Worm (Caenorhabditis elegans) whole organism, midembryonic: Measurements from ENCODE around the gene C16A3.2.
A peak's percentile ranks its signal among the peaks of the same experiment; 100 is the strongest.

Experiments used
- T22C8.4 ChIP-seq: fragments of 200-800 bp; sonication (Bioruptor generic); IDR thresholded peaks from 2 replicates; pipeline ENCODE4 v1.3.6; 2022; ENCODE audit warnings: missing genetic modification characterization, missing compliant biosample characterization
- cog-1 ChIP-seq: sonication (generic microtip); optimal IDR thresholded peaks from 2 replicates; lab custom pipeline; 2016; ENCODE audit warnings: missing genetic modification characterization, missing compliant biosample characterization
- flt-1 ChIP-seq: fragments of 200-800 bp; sonication (Bioruptor generic); IDR thresholded peaks from 2 replicates; pipeline ENCODE4 v1.3.6; 2022; ENCODE audit warnings: missing genetic modification characterization, missing compliant biosample characterization
- klf-2 ChIP-seq: fragments of 200-800 bp; sonication (Bioruptor generic); conservative IDR thresholded peaks from 2 replicates; pipeline ENCODE4 v1.3.6; 2022; ENCODE audit warnings: missing genetic modification reagents, missing genetic modification characterization, missing compliant biosample characterization
- med-1 ChIP-seq: sonication (generic microtip); optimal IDR thresholded peaks from 2 replicates; lab custom pipeline; 2017; ENCODE audit warnings: missing genetic modification characterization, mild to moderate bottlenecking, missing compliant biosample characterization, antibody characterized with exemption, missing genetic modification reagents; ENCODE audit not compliant: insufficient read depth
- ref-1 ChIP-seq: fragments of 200-800 bp; sonication (Bioruptor generic); conservative IDR thresholded peaks from 2 replicates; pipeline ENCODE4 v1.3.6; 2022; ENCODE audit warnings: missing genetic modification reagents, missing genetic modification characterization, missing compliant biosample characterization
- tab-1 ChIP-seq: fragments of 200-800 bp; sonication (Bioruptor generic); IDR thresholded peaks from 2 replicates; pipeline ENCODE4 v1.3.6; 2022; ENCODE audit warnings: missing genetic modification characterization, missing compliant biosample characterization
- ztf-23 ChIP-seq: fragments of 200-800 bp; sonication (Bioruptor generic); IDR thresholded peaks from 2 replicates; pipeline ENCODE4 v1.3.6; 2022; ENCODE audit warnings: missing genetic modification reagents, missing genetic modification characterization, missing compliant biosample characterization
- ztf-29 ChIP-seq: fragments of 200-800 bp; sonication (Bioruptor generic); IDR thresholded peaks from 2 replicates; pipeline ENCODE4 v1.3.6; 2022; ENCODE audit warnings: missing genetic modification reagents, missing genetic modification characterization, missing compliant biosample characterization

C16A3.2 gene

DNA sequence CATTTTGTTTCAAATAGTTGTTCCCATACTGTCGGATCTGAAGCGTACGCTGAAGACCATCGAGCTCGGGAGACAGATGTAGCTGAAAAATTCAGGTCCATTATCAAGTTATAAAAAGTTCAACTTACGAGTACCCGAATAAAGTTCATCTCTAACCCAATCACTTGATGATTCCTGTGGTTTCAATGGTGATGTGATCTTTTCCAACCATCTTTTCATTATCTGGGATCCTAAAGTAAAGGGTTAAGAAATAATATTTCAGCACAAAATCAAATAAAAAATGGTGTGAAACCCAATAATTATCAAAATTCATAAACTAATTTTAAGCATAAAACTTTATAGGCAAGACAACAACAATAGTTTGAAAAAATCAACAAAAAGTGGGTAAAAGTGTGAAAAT, 37.6 kb downstream of the C16A3.2 start, which contains the start of gene C05D11.8:
Gene C05D11.8, minus strand, starts transcription at position 101 of the 400 bp plus-strand sequence.
- TF ChIP-seq med-1 (GFP tag; lab: Kevin White, UChicago) (no peak), tab-1 (GFP tag; lab: Robert Waterston, UW) (no peak)

DNA sequence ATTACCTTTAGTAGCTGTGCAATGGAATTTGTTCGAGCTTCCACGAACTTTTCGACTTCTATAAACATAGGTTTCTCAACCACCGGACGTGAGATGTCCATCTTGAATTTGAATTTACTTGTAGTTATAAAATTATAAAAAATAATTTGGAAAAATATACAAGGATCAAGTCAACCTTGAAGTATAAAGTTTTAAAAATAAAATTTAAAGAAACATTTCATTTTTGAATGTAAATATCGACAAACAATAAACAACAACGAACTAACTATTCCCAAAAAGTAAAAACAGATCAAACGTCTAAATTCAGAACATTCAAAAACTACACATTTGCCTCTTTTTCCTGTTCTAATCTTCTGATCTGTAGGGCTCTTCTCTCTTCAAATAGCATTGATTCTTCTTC, 41.2 kb downstream of the C16A3.2 start, which contains the start of gene popl-1:
Gene popl-1, minus strand, starts transcription at position 101 of the 400 bp plus-strand sequence.
- TF ChIP-seq klf-2 (no peak), ztf-23 (GFP tag; lab: Robert Waterston, UW) (no peak), T22C8.4 (GFP tag; lab: Robert Waterston, UW) (no peak), flt-1 (GFP tag; lab: Robert Waterston, UW) (no peak), tab-1 (GFP tag; lab: Robert Waterston, UW) (no peak), med-1 (GFP tag; lab: Kevin White, UChicago) (no peak), cog-1 (no peak), ref-1 (GFP tag; lab: Robert Waterston, UW) (no peak), ztf-29 (GFP tag; lab: Robert Waterston, UW) (no peak)

DNA sequence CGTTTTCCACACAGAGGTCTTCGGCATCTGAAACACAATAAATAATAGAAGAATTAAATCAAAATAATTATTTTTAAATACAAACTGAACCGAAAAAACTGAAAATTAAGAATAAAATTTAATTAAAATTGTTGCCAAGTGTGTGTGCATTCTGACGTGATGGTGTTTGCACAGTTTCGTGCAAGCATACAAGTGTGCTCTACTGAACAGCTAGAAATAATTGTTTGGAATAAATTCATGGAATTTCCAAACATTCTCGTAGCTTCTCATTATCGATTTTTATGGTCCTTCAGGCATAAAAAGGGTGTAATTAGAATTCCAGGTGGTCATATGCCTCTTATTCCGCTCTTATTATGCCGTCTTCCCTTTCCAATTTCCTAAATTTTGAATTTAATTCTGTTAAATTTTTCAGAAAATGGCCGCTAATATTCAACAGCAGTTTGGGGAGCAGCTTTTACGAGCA, 42.2 kb downstream of the C16A3.2 start, which contains the start of the genes mrps-17 and txdc-9:
Gene mrps-17, minus strand, starts transcription at position 33 of the 463 bp plus-strand sequence.
Gene txdc-9, plus strand, starts transcription at position 413 of the 463 bp plus-strand sequence.
- no peak for TF ChIP-seq med-1 (GFP tag; lab: Kevin White, UChicago)
- peak; percentile 68; the same call in 1 of the 2 replicates for TF ChIP-seq flt-1 (GFP tag; lab: Robert Waterston, UW)

DNA sequence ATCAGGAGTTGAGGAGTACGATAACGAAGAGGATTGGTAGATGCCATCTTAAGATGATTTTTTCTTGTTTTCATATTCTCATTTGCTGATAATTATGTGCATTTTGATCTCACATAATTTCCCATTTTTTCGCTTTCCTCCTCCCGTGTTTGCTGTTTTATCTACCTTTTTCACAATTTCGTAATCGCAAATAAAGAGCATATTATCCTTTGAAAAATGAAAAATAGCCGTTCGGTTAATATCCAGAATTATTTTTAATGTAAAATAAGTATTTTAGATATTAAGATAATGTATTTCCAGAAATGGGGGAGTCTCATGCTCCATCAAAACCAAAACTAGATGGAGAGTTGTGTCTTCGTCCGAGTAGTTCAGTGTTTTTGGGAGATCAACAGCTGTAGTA, 43.3 kb downstream of the C16A3.2 start, which contains the start of gene vps-16:
Gene vps-16, plus strand, starts transcription at position 301 of the 400 bp plus-strand sequence.
- TF ChIP-seq klf-2: no peak
- no peak for TF ChIP-seq cog-1
- no peak for TF ChIP-seq flt-1 (GFP tag; lab: Robert Waterston, UW)
- no peak for TF ChIP-seq med-1 (GFP tag; lab: Kevin White, UChicago)
- TF ChIP-seq T22C8.4 (GFP tag; lab: Robert Waterston, UW): no peak
- TF ChIP-seq ref-1 (GFP tag; lab: Robert Waterston, UW): no peak
- no peak for TF ChIP-seq tab-1 (GFP tag; lab: Robert Waterston, UW)
- TF ChIP-seq ztf-29 (GFP tag; lab: Robert Waterston, UW): no peak
- TF ChIP-seq ztf-23 (GFP tag; lab: Robert Waterston, UW): no peak

DNA sequence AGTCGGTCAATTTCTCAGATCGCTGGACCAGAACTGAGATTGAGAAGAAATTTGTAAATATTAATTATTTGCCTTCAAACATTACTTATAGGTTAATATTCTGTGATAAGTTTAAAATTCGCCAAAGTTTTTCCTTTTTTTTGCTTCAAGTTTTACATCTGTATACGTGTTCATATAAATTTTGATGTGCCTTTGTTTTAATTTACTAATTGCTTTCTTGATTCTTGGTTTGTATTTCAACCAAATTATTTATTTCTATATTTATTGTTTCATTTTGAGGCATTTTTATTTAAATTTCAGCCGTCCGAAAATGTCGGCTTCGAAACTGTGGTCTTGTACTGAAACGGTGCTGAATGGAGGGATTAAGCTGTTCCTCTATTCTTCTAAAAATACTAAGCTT, 46.7 kb downstream of the C16A3.2 start, which contains the start of gene C05D11.1:
Gene C05D11.1, plus strand, starts transcription at position 301 of the 400 bp plus-strand sequence.
- no peak for TF ChIP-seq cog-1

DNA sequence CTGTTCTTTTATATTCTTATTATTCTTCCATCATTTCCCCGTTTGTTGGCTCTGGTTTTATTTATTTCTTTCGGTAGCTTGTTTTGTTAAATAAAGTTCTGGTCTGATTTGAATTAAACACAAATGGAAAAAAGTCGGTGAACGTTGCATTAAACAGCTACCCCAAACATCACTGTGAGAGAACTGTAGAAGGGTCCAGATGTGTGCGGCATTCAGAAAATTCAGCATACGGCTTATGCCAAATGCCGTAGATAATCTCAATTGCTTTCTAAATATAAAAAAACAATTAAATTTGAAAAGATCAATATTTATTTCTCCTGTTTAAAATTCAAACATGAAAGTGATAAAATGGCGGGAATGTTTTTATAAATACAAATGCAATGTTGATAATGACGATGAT, 50.2 kb downstream of the C16A3.2 start:
- TF ChIP-seq ztf-29 (GFP tag; lab: Robert Waterston, UW): no peak
- TF ChIP-seq ref-1 (GFP tag; lab: Robert Waterston, UW): no peak
- no peak for TF ChIP-seq ztf-23 (GFP tag; lab: Robert Waterston, UW)
- TF ChIP-seq cog-1: no peak
- no peak for TF ChIP-seq tab-1 (GFP tag; lab: Robert Waterston, UW)
- TF ChIP-seq klf-2: no peak
- no peak for TF ChIP-seq flt-1 (GFP tag; lab: Robert Waterston, UW)
- TF ChIP-seq T22C8.4 (GFP tag; lab: Robert Waterston, UW): no peak
- TF ChIP-seq med-1 (GFP tag; lab: Kevin White, UChicago): no peak
